Fruit fly (Drosophila melanogaster) whole organism, embryonic: ENCODE measurements around the gene CG6153.
A peak's percentile ranks its signal among the peaks of the same experiment; 100 is the strongest.

Experiments
- Atf3 ChIP-seq: fragments of 200-800 bp; sonication (Bioruptor generic); optimal IDR thresholded peaks from 3 replicates; lab custom pipeline; 2016; ENCODE audit warnings: missing biosample characterization, missing genetic modification characterization
- B-H2 ChIP-seq: fragments of 200-800 bp; sonication (Bioruptor generic); optimal IDR thresholded peaks from 2 replicates; lab custom pipeline; 2018; ENCODE audit warnings: missing biosample characterization, mild to moderate bottlenecking, missing genetic modification characterization
- CG11504 ChIP-seq: fragments of 200-800 bp; sonication (Bioruptor generic); optimal IDR thresholded peaks from 3 replicates; lab custom pipeline; 2019; ENCODE audit warnings: missing biosample characterization, mild to moderate bottlenecking, missing genetic modification characterization, moderate library complexity
- CG1233 ChIP-seq: fragments of 200-800 bp; sonication (Bioruptor generic); optimal IDR thresholded peaks from 4 replicates; lab custom pipeline; 2018; ENCODE audit warnings: missing biosample characterization, mild to moderate bottlenecking, missing genetic modification characterization
- CG12744 ChIP-seq: fragments of 200-800 bp; sonication (Bioruptor generic); optimal IDR thresholded peaks from 2 replicates; lab custom pipeline; 2016; ENCODE audit warnings: missing biosample characterization, missing genetic modification characterization
- CG13287 ChIP-seq: fragments of 200-800 bp; sonication (Bioruptor generic); IDR thresholded peaks from 2 replicates; pipeline ENCODE4 v1.3.6; 2022; ENCODE audit warnings: missing biosample characterization, missing genetic modification characterization; ENCODE audit not compliant: partially characterized antibody
- CG13894 ChIP-seq: fragments of 200-800 bp; sonication (Bioruptor generic); optimal IDR thresholded peaks from 3 replicates; lab custom pipeline; 2018; ENCODE audit warnings: missing biosample characterization, mild to moderate bottlenecking, missing genetic modification characterization, moderate library complexity
- CG1529 ChIP-seq: fragments of 200-800 bp; sonication (Bioruptor generic); optimal IDR thresholded peaks from 3 replicates; lab custom pipeline; 2018; ENCODE audit warnings: missing biosample characterization, missing genetic modification characterization
- CG1647 ChIP-seq: fragments of 200-800 bp; sonication (Bioruptor generic); optimal IDR thresholded peaks from 3 replicates; lab custom pipeline; 2016; ENCODE audit warnings: missing biosample characterization, missing genetic modification characterization
- CG17359 ChIP-seq: fragments of 200-800 bp; sonication (Bioruptor generic); optimal IDR thresholded peaks from 3 replicates; lab custom pipeline; 2018; ENCODE audit warnings: missing biosample characterization, mild to moderate bottlenecking, missing genetic modification characterization, moderate library complexity
- CG17568 ChIP-seq: fragments of 200-800 bp; sonication (Bioruptor generic); optimal IDR thresholded peaks from 2 replicates; lab custom pipeline; 2018; ENCODE audit warnings: missing biosample characterization, mild to moderate bottlenecking, missing genetic modification characterization, moderate library complexity
- CG17802 ChIP-seq: fragments of 200-800 bp; sonication (Bioruptor generic); optimal IDR thresholded peaks from 2 replicates; lab custom pipeline; 2018; ENCODE audit warnings: missing biosample characterization, mild to moderate bottlenecking, missing genetic modification characterization, moderate library complexity
- CG18262 ChIP-seq: fragments of 200-800 bp; optimal IDR thresholded peaks from 3 replicates; lab custom pipeline; 2019; ENCODE audit warnings: missing biosample characterization, mild to moderate bottlenecking, missing genetic modification characterization, moderate library complexity
- CG2202 ChIP-seq: fragments of 200-800 bp; sonication (Bioruptor generic); optimal IDR thresholded peaks from 2 replicates; lab custom pipeline; 2018; ENCODE audit warnings: missing biosample characterization, mild to moderate bottlenecking, missing genetic modification characterization
- CG31441 ChIP-seq: fragments of 200-800 bp; sonication (Bioruptor generic); IDR thresholded peaks from 2 replicates; pipeline ENCODE4 v1.3.6; 2022; ENCODE audit warnings: missing biosample characterization, missing genetic modification characterization
- CG32772 ChIP-seq: fragments of 200-800 bp; sonication (Bioruptor generic); IDR thresholded peaks from 2 replicates; pipeline ENCODE4 v1.3.6; 2022; ENCODE audit warnings: missing biosample characterization, missing genetic modification characterization
- CG4617 ChIP-seq: fragments of 200-800 bp; sonication (Bioruptor generic); optimal IDR thresholded peaks from 3 replicates; lab custom pipeline; 2016; ENCODE audit warnings: missing biosample characterization, missing genetic modification characterization, borderline replicate concordance
- CG4820 ChIP-seq: fragments of 200-800 bp; sonication (Bioruptor generic); optimal IDR thresholded peaks from 3 replicates; lab custom pipeline; 2016; ENCODE audit warnings: missing biosample characterization, missing genetic modification characterization
- CG5245 ChIP-seq: fragments of 200-800 bp; sonication (Bioruptor generic); optimal IDR thresholded peaks from 3 replicates; lab custom pipeline; 2016; ENCODE audit warnings: missing biosample characterization, missing genetic modification characterization
- CG6654 ChIP-seq: fragments of 200-800 bp; sonication (Bioruptor generic); optimal IDR thresholded peaks from 2 replicates; lab custom pipeline; 2017; ENCODE audit warnings: missing biosample characterization, mild to moderate bottlenecking, missing genetic modification characterization
- CG6683 ChIP-seq: fragments of 200-800 bp; sonication (Bioruptor generic); optimal IDR thresholded peaks from 2 replicates; lab custom pipeline; 2017; ENCODE audit warnings: missing biosample characterization, mild to moderate bottlenecking, missing genetic modification characterization, missing genetic modification reagents
- CG8089 ChIP-seq: fragments of 200-800 bp; sonication (Bioruptor generic); optimal IDR thresholded peaks from 3 replicates; lab custom pipeline; 2016; ENCODE audit warnings: missing biosample characterization, missing genetic modification characterization
- CG8281 ChIP-seq: fragments of 200-800 bp; sonication (Bioruptor generic); optimal IDR thresholded peaks from 2 replicates; lab custom pipeline; 2018; ENCODE audit warnings: missing biosample characterization, mild to moderate bottlenecking, missing genetic modification characterization, moderate library complexity
- E2f1 ChIP-seq: fragments of 200-800 bp; sonication (Bioruptor generic); IDR thresholded peaks from 2 replicates; pipeline ENCODE4 v1.3.6; 2022; ENCODE audit warnings: missing biosample characterization, missing genetic modification characterization
- Kr ChIP-seq: fragments of 200-800 bp; sonication (Bioruptor generic); optimal IDR thresholded peaks from 2 replicates; lab custom pipeline; 2017; ENCODE audit warnings: missing biosample characterization, mild to moderate bottlenecking, missing genetic modification characterization
- Neu2 ChIP-seq: fragments of 200-800 bp; sonication (Bioruptor generic); optimal IDR thresholded peaks from 3 replicates; lab custom pipeline; 2016; ENCODE audit warnings: missing biosample characterization, missing genetic modification characterization, borderline replicate concordance
- Ptx1 ChIP-seq: fragments of 200-800 bp; sonication (Bioruptor generic); IDR thresholded peaks from 2 replicates; pipeline ENCODE4 v1.3.6; 2022; ENCODE audit warnings: missing biosample characterization, missing genetic modification characterization
- bbx ChIP-seq: fragments of 200-800 bp; sonication (Bioruptor generic); IDR thresholded peaks from 2 replicates; pipeline ENCODE4 v1.3.6; 2022; ENCODE audit warnings: missing biosample characterization, missing genetic modification characterization; ENCODE audit not compliant: partially characterized antibody
- br ChIP-seq: fragments of >200 bp; optimal IDR thresholded peaks from 2 replicates; lab custom pipeline; 2017
- cad ChIP-seq: fragments of >200 bp; optimal IDR thresholded peaks from 2 replicates; lab custom pipeline; 2017; ENCODE audit warnings: missing biosample characterization, missing genetic modification characterization
- cas ChIP-seq: fragments of 200-800 bp; sonication (Bioruptor generic); IDR thresholded peaks from 2 replicates; pipeline ENCODE4 v1.3.6; 2022; ENCODE audit warnings: missing biosample characterization, missing genetic modification characterization
- cwo ChIP-seq: fragments of 200-800 bp; sonication (Bioruptor generic); optimal IDR thresholded peaks from 3 replicates; lab custom pipeline; 2017; ENCODE audit warnings: missing biosample characterization, missing genetic modification characterization, mild to moderate bottlenecking, moderate library complexity, missing genetic modification reagents
- dan ChIP-seq: fragments of 200-800 bp; sonication (Bioruptor generic); IDR thresholded peaks from 2 replicates; pipeline ENCODE4 v1.3.6; 2022; ENCODE audit warnings: missing biosample characterization, missing genetic modification characterization
- dimm ChIP-seq: fragments of 200-800 bp; sonication (Bioruptor generic); IDR thresholded peaks from 2 replicates; pipeline ENCODE4 v1.3.6; 2022; ENCODE audit warnings: missing biosample characterization, missing genetic modification characterization
- dpn ChIP-seq, 2 experiments: fragments of 200-800 bp; sonication (Bioruptor generic); optimal IDR thresholded peaks; 3 replicates each; lab custom pipeline; 2016; ENCODE audit warnings: missing biosample characterization in 2 of 2, missing genetic modification characterization in 2 of 2
- gcm ChIP-seq: fragments of 200-800 bp; sonication (Bioruptor generic); optimal IDR thresholded peaks from 2 replicates; lab custom pipeline; 2019; ENCODE audit warnings: missing biosample characterization, mild to moderate bottlenecking, missing genetic modification characterization, moderate library complexity
- h ChIP-seq: fragments of >200 bp; optimal IDR thresholded peaks from 2 replicates; lab custom pipeline; 2017
- inv ChIP-seq: fragments of 200-800 bp; sonication (Bioruptor generic); IDR thresholded peaks from 2 replicates; pipeline ENCODE4 v1.3.6; 2022; ENCODE audit warnings: missing biosample characterization, missing genetic modification characterization; ENCODE audit not compliant: partially characterized antibody
- kah ChIP-seq: fragments of 200-800 bp; sonication (Bioruptor generic); optimal IDR thresholded peaks from 2 replicates; lab custom pipeline; 2018; ENCODE audit warnings: missing biosample characterization, mild to moderate bottlenecking, missing genetic modification characterization
- lbe ChIP-seq: fragments of 200-800 bp; sonication (Bioruptor generic); optimal IDR thresholded peaks from 2 replicates; lab custom pipeline; 2016; ENCODE audit warnings: missing biosample characterization, mild to moderate bottlenecking, missing genetic modification characterization
- mld ChIP-seq: fragments of 200-800 bp; sonication (Bioruptor generic); IDR thresholded peaks from 3 replicates; pipeline ENCODE4 v1.3.6; 2022; ENCODE audit warnings: missing biosample characterization, missing genetic modification characterization; ENCODE audit not compliant: partially characterized antibody
- run ChIP-seq: fragments of 200-800 bp; sonication (Bioruptor generic); optimal IDR thresholded peaks from 3 replicates; lab custom pipeline; 2018; ENCODE audit warnings: missing biosample characterization, mild to moderate bottlenecking, missing genetic modification characterization
- sc ChIP-seq, 3 experiments: fragments of >200 bp in 2 of 3; fragments of 200-800 bp in 1 of 3; sonication (Bioruptor generic) in 1 of 3; optimal IDR thresholded peaks; 2 replicates in 2 of 3; 3 replicates in 1 of 3; lab custom pipeline; 2017; ENCODE audit warnings: mild to moderate bottlenecking in 1 of 3, missing biosample characterization in 1 of 3, missing genetic modification characterization in 1 of 3, missing genetic modification reagents in 1 of 3
- slbo ChIP-seq: fragments of 200-800 bp; sonication (Bioruptor generic); IDR thresholded peaks from 2 replicates; pipeline ENCODE4 v1.3.6; 2022; ENCODE audit warnings: missing biosample characterization, missing genetic modification characterization
- sug ChIP-seq: fragments of 200-800 bp; optimal IDR thresholded peaks from 2 replicates; lab custom pipeline; 2019; ENCODE audit warnings: missing biosample characterization, mild to moderate bottlenecking, missing genetic modification characterization, moderate library complexity
- tgo ChIP-seq: fragments of 200-800 bp; sonication (Bioruptor generic); IDR thresholded peaks from 3 replicates; pipeline ENCODE4 v1.3.6; 2022; ENCODE audit warnings: missing biosample characterization, missing genetic modification characterization
- usp ChIP-seq: fragments of >200 bp; optimal IDR thresholded peaks from 2 replicates; lab custom pipeline; 2017; ENCODE audit warnings: missing biosample characterization, missing genetic modification characterization
- z ChIP-seq: fragments of 200-800 bp; sonication (Bioruptor generic); IDR thresholded peaks from 3 replicates; pipeline ENCODE4 v1.3.6; 2022; ENCODE audit warnings: missing biosample characterization, missing genetic modification characterization

The CG6153 gene

dm6 chr2L:12720430-12721396, 27.9 kb downstream of the CG6153 start (continued):
- TF ChIP-seq CG17359 = peak; percentile 62
- no peak for TF ChIP-seq mld (GFP tag; lab: Robert Waterston, UW)
- TF ChIP-seq cwo (GFP tag; lab: Kevin White, UChicago) = peak; percentile 67
- TF ChIP-seq CG8089 (GFP tag; lab: Kevin White, UChicago) = no peak
- no peak for TF ChIP-seq CG1529 (GFP tag; lab: Kevin White, UChicago)
- no peak for TF ChIP-seq CG12744 (GFP tag; lab: Kevin White, UChicago)
- 0 out of 2 replicates have a peak, but pooled peaks have one; percentile 43 for TF ChIP-seq Ptx1 (GFP tag; lab: Robert Waterston, UW)
- peak; percentile 62 for TF ChIP-seq slbo (GFP tag; lab: Robert Waterston, UW)
- no peak for TF ChIP-seq CG17802 (tag; lab: Kevin White, UChicago)
- TF ChIP-seq CG13287 = no peak
- no peak for TF ChIP-seq sc (optimal IDR thresholded peaks at IDR 0.05; lab: Kevin White, UChicago)
- no peak for TF ChIP-seq sc (GFP tag; optimal IDR thresholded peaks at IDR 0.05; lab: Kevin White, UChicago)
- TF ChIP-seq br (lab: Kevin White, UChicago) = no peak
- TF ChIP-seq tgo = peak; percentile 60
- TF ChIP-seq CG32772 (GFP tag; lab: Robert Waterston, UW) = 0 out of 2 replicates have a peak, but pooled peaks have one; percentile 59
- TF ChIP-seq h (lab: Kevin White, UChicago) = no peak
- peak; percentile 35 for TF ChIP-seq CG13894 (tag; lab: Kevin White, UChicago)
- no peak for TF ChIP-seq CG6654 (GFP tag; lab: Kevin White, UChicago)
- TF ChIP-seq usp (GFP tag; lab: Kevin White, UChicago) = no peak
- peak; percentile 11; the same call in 1 of the 2 replicates for TF ChIP-seq bbx (GFP tag; lab: Robert Waterston, UW)
- peak; percentile 65 for TF ChIP-seq CG1233 (GFP tag; lab: Kevin White, UChicago)
- TF ChIP-seq CG6683 (GFP tag; lab: Kevin White, UChicago) = peak; percentile 50
- peak; percentile 3 for TF ChIP-seq CG8281 (tag; lab: Kevin White, UChicago)
- no peak for TF ChIP-seq z (GFP tag; lab: Robert Waterston, UW)
- no peak for TF ChIP-seq inv (GFP tag; lab: Robert Waterston, UW)
- TF ChIP-seq sug (tag; lab: Kevin White, UChicago) = peak; percentile 77
- TF ChIP-seq CG17568 (GFP tag; lab: Kevin White, UChicago) = no peak
- TF ChIP-seq CG5245 (GFP tag; lab: Kevin White, UChicago) = peak; percentile 4
- TF ChIP-seq dpn (GFP tag; optimal IDR thresholded peaks at IDR 0.05; lab: Kevin White, UChicago) = peak; percentile 39 to 42
- TF ChIP-seq Atf3 = no peak
- TF ChIP-seq dimm (GFP tag; lab: Robert Waterston, UW) = no peak
- TF ChIP-seq run (tag; lab: Kevin White, UChicago) = no peak
- no peak for TF ChIP-seq lbe (GFP tag; lab: Kevin White, UChicago)
- no peak for TF ChIP-seq Neu2
- no peak for TF ChIP-seq cad (GFP tag; lab: Kevin White, UChicago)
- no peak for TF ChIP-seq B-H2 (GFP tag; lab: Kevin White, UChicago)
- TF ChIP-seq E2f1 (GFP tag; lab: Robert Waterston, UW) = peak; percentile 32; the same call in 1 of the 2 replicates
- TF ChIP-seq kah (GFP tag; lab: Kevin White, UChicago) = no peak
- no peak for TF ChIP-seq Kr
- TF ChIP-seq gcm (GFP tag; lab: Kevin White, UChicago) = no peak
- TF ChIP-seq CG4820 = peak; percentile 34
- TF ChIP-seq CG2202 (tag; lab: Kevin White, UChicago) = no peak
- TF ChIP-seq CG4617 (GFP tag; lab: Kevin White, UChicago) = no peak
- no peak for TF ChIP-seq dan (GFP tag; lab: Robert Waterston, UW)
- TF ChIP-seq CG31441 = peak; percentile 64
- no peak for TF ChIP-seq CG1647 (GFP tag; lab: Kevin White, UChicago)
- no peak for TF ChIP-seq cas
- peak; percentile 61 for TF ChIP-seq CG18262 (tag; lab: Kevin White, UChicago)
- peak; percentile 72 for TF ChIP-seq CG11504
